Worm (Caenorhabditis elegans): Measurements from ENCODE around the gene C34F11.1.
"Not testable (repeated sequence)": the region's sequence is repeated elsewhere in the genome, so short reads cannot be mapped to it uniquely, and the experiment has no call there.

The C34F11.1 gene

ce11 chrII:5194066-5194465, 18.7 kb upstream of the C34F11.1 start, which contains the start of gene msp-49 (continued):
- TF ChIP-seq lin-54 (GFP tag; optimal IDR thresholded peaks at IDR 0.05): no peak
- TF ChIP-seq sea-2 (GFP tag; IDR thresholded peaks at IDR 0.05): no peak
- TF ChIP-seq zim-3 (tag; optimal IDR thresholded peaks at IDR 0.05): no peak
- TF ChIP-seq F37B4.10 (GFP tag; IDR thresholded peaks at IDR 0.05): no peak
- TF ChIP-seq T26A5.8 (tag; optimal IDR thresholded peaks at IDR 0.05): no peak

ce11 chrII:5195504-5195903, 17.3 kb upstream of the C34F11.1 start, which contains the start of gene C34F11.5:
C34F11.5 (plus strand) TSS chrII:5195804.
- TF ChIP-seq cebp-1 (GFP tag; IDR thresholded peaks at IDR 0.05) (no peak), cebp-1 (tag; optimal IDR thresholded peaks at IDR 0.05) (no peak), Y53F4B.3 (GFP tag; IDR thresholded peaks at IDR 0.05) (no peak), T26A5.8 (tag; optimal IDR thresholded peaks at IDR 0.05) (no peak), ekl-4 (GFP tag; IDR thresholded peaks at IDR 0.05) (no peak), dpl-1 (GFP tag; optimal IDR thresholded peaks at IDR 0.05) (no peak), ceh-40 (GFP tag; IDR thresholded peaks at IDR 0.05) (no peak), cebp-2 (GFP tag; IDR thresholded peaks at IDR 0.05) (no peak), unc-62 (GFP tag; optimal IDR thresholded peaks at IDR 0.05) (no peak), nhr-27 (tag; optimal IDR thresholded peaks at IDR 0.05) (no peak)

DNA sequence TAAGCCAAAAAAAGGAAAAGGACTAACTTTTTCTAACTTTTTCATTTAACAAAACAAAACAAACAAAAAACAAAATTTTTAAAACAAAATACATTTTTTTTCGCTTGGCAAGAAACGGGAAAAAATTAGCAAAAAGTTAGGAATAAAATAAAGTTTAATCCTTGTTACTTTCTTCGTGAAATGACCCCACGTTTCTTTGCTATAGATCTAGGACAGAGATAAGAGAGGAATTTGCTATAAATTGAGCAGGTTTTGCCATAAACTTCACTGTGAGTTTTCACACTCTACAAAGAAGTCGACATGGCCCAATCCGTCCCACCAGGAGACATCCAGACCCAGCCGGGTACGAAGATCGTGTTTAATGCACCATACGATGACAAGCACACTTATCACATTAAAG, 13.3 kb upstream of the C34F11.1 start, which contains the start of gene msp-50:
Gene msp-50, plus strand, starts transcription at position 301 of the 400 bp plus-strand sequence.
- TF ChIP-seq nhr-80 (tag; optimal IDR thresholded peaks at IDR 0.05): no peak
- TF ChIP-seq die-1 (tag; optimal IDR thresholded peaks at IDR 0.05): no peak
- no peak for TF ChIP-seq Y53G8AR.9 (GFP tag; conservative IDR thresholded peaks at IDR 0.05)
- TF ChIP-seq tbp1 (GFP tag; optimal IDR thresholded peaks at IDR 0.05): no peak
- no peak for TF ChIP-seq dpl-1 (GFP tag; optimal IDR thresholded peaks at IDR 0.05)
- no peak for TF ChIP-seq T07F8.4 (tag; optimal IDR thresholded peaks at IDR 0.05)
- no peak for TF ChIP-seq tlf-1 (GFP tag; optimal IDR thresholded peaks at IDR 0.05)
- TF ChIP-seq ets-4 (GFP tag; optimal IDR thresholded peaks at IDR 0.05): no peak

DNA sequence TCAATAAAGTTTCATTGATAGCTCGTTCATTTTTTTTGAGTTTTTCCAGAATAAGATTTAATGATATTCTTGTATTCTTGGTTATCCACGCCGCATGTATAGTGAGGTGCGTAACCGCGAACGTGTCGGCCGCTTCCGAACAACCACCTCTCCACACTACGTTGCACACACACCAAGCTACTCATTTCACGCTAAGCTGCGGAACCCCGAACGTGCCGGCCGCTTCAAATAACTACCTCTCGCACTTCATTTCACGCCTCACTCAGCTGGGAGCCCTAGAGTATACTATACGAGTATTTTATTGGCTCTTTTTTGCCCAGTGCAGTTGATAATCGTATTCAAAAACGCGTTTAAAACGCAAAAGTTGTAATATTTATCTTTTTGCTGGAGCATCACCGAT, 12.6 kb upstream of the C34F11.1 start:
- peak; percentile 87 for TF ChIP-seq snpc-1.1 (tag; optimal IDR thresholded peaks at IDR 0.05; ENCODE audit: insufficient read depth)
- not testable (repeated sequence) for TF ChIP-seq snpc-4 (GFP tag; optimal IDR thresholded peaks at IDR 0.05)
- TF ChIP-seq snpc-4 (tag; optimal IDR thresholded peaks at IDR 0.05): peak; percentile 37 to 95 (median 80)
- TF ChIP-seq lsl-1 (GFP tag; optimal IDR thresholded peaks at IDR 0.05): peak; percentile 8
- peak; percentile 68 for TF ChIP-seq hmg-1.2 (GFP tag; IDR thresholded peaks at IDR 0.05)
- TF ChIP-seq snpc-3.4 (tag; optimal IDR thresholded peaks at IDR 0.05): peak; percentile 66

ce11 chrII:5200987-5201582, 11.7 kb upstream of the C34F11.1 start:
- TF ChIP-seq T26A5.8 (tag; optimal IDR thresholded peaks at IDR 0.05) (no peak), dpl-1 (GFP tag; optimal IDR thresholded peaks at IDR 0.05) (no peak), hmg-1.2 (GFP tag; IDR thresholded peaks at IDR 0.05) (peak; percentile 39; the same call in 1 of the 2 replicates), bed-2 (GFP tag; IDR thresholded peaks at IDR 0.05) (no peak), ZK185.1 (tag; optimal IDR thresholded peaks at IDR 0.05; ENCODE audit: poor library complexity, severe bottlenecking) (peak; percentile 0), sptf-2 (GFP tag; optimal IDR thresholded peaks at IDR 0.05) (no peak), attf-5 (GFP tag; optimal IDR thresholded peaks at IDR 0.05) (peak; percentile 12)

Data from whole organism, young adult.